Fruit fly (Drosophila melanogaster) whole organism, embryonic: ENCODE data around the gene ida.

Experiments
- B-H2 ChIP-seq: fragments of 200-800 bp; sonication (Bioruptor generic); optimal IDR thresholded peaks from 2 replicates; lab custom pipeline; 2018; ENCODE audit warnings: missing biosample characterization, mild to moderate bottlenecking, missing genetic modification characterization
- CG1024 ChIP-seq: fragments of 200-800 bp; sonication (Bioruptor generic); IDR thresholded peaks from 2 replicates; pipeline ENCODE4 v1.3.6; 2022; ENCODE audit warnings: missing biosample characterization, missing genetic modification characterization
- CG10543 ChIP-seq: fragments of 200-800 bp; sonication (Bioruptor generic); optimal IDR thresholded peaks from 3 replicates; lab custom pipeline; 2017; ENCODE audit warnings: missing biosample characterization, mild to moderate bottlenecking, missing genetic modification characterization, moderate library complexity
- CG12219 ChIP-seq: fragments of 200-800 bp; sonication (Bioruptor generic); optimal IDR thresholded peaks from 3 replicates; lab custom pipeline; 2018; ENCODE audit warnings: missing biosample characterization, mild to moderate bottlenecking, missing genetic modification characterization
- CG12659 ChIP-seq: fragments of 200-800 bp; sonication (Bioruptor generic); optimal IDR thresholded peaks from 3 replicates; lab custom pipeline; 2017; ENCODE audit warnings: mild to moderate bottlenecking, missing biosample characterization, missing genetic modification reagents, missing genetic modification characterization
- CG13894 ChIP-seq: fragments of 200-800 bp; sonication (Bioruptor generic); optimal IDR thresholded peaks from 3 replicates; lab custom pipeline; 2018; ENCODE audit warnings: missing biosample characterization, mild to moderate bottlenecking, missing genetic modification characterization, moderate library complexity
- CG15269 ChIP-seq: fragments of 200-800 bp; sonication (Bioruptor generic); optimal IDR thresholded peaks from 2 replicates; lab custom pipeline; 2018; ENCODE audit warnings: missing biosample characterization, mild to moderate bottlenecking, missing genetic modification characterization, moderate library complexity
- CG15696 ChIP-seq: fragments of 200-800 bp; sonication (Bioruptor generic); optimal IDR thresholded peaks from 2 replicates; lab custom pipeline; 2019; ENCODE audit warnings: missing biosample characterization, mild to moderate bottlenecking, missing genetic modification characterization, moderate library complexity
- CG31388 ChIP-seq: fragments of 200-800 bp; sonication (Bioruptor generic); optimal IDR thresholded peaks from 2 replicates; lab custom pipeline; 2016; ENCODE audit warnings: missing biosample characterization, missing genetic modification characterization
- CG3726 ChIP-seq: fragments of 200-800 bp; sonication (Bioruptor generic); IDR thresholded peaks from 3 replicates; pipeline ENCODE4, ENCODE4 v1.3.6; 2022; ENCODE audit warnings: missing biosample characterization, missing genetic modification characterization
- CG3847 ChIP-seq: fragments of 200-800 bp; sonication (Bioruptor generic); IDR thresholded peaks from 2 replicates; pipeline ENCODE4 v1.3.6; 2022; ENCODE audit warnings: missing biosample characterization, missing genetic modification characterization
- CG3995 ChIP-seq: fragments of 200-800 bp; sonication (Bioruptor generic); optimal IDR thresholded peaks from 3 replicates; lab custom pipeline; 2016; ENCODE audit warnings: missing biosample characterization, missing genetic modification characterization
- CG5245 ChIP-seq: fragments of 200-800 bp; sonication (Bioruptor generic); optimal IDR thresholded peaks from 3 replicates; lab custom pipeline; 2016; ENCODE audit warnings: missing biosample characterization, missing genetic modification characterization
- CG6175 ChIP-seq: fragments of 200-800 bp; sonication (Bioruptor generic); IDR thresholded peaks from 3 replicates; pipeline ENCODE4 v1.3.6; 2022; ENCODE audit warnings: missing biosample characterization, missing genetic modification characterization
- CG6854 ChIP-seq: fragments of 200-800 bp; sonication (Bioruptor generic); optimal IDR thresholded peaks from 3 replicates; lab custom pipeline; 2017; ENCODE audit warnings: missing biosample characterization, mild to moderate bottlenecking, missing genetic modification characterization
- CG7839 ChIP-seq: fragments of 200-800 bp; sonication (Bioruptor generic); optimal IDR thresholded peaks from 3 replicates; lab custom pipeline; 2018; ENCODE audit warnings: missing biosample characterization, mild to moderate bottlenecking, missing genetic modification characterization, moderate library complexity
- CG8290 ChIP-seq, 3 experiments: fragments of 200-800 bp; sonication (Bioruptor generic); optimal IDR thresholded peaks; 2 replicates each; lab custom pipeline; 2016 to 2019; ENCODE audit warnings: missing biosample characterization in 3 of 3, missing genetic modification characterization in 3 of 3, mild to moderate bottlenecking in 2 of 3, moderate library complexity in 1 of 3
- Dbx ChIP-seq: fragments of 200-800 bp; sonication (Bioruptor generic); IDR thresholded peaks from 3 replicates; pipeline ENCODE4 v1.3.6; 2022; ENCODE audit warnings: missing biosample characterization, missing genetic modification characterization
- Dll ChIP-seq: fragments of 200-800 bp; sonication (Bioruptor generic); IDR thresholded peaks from 4 replicates; pipeline ENCODE4 v1.3.6; 2022; ENCODE audit warnings: missing biosample characterization, missing genetic modification characterization; ENCODE audit not compliant: partially characterized antibody
- Dp ChIP-seq: fragments of 200-800 bp; sonication (Bioruptor generic); optimal IDR thresholded peaks from 2 replicates; lab custom pipeline; 2018; ENCODE audit warnings: missing biosample characterization, mild to moderate bottlenecking, missing genetic modification characterization, moderate library complexity
- E2f1 ChIP-seq: fragments of 200-800 bp; sonication (Bioruptor generic); IDR thresholded peaks from 2 replicates; pipeline ENCODE4 v1.3.6; 2022; ENCODE audit warnings: missing biosample characterization, missing genetic modification characterization
- Ets97D ChIP-seq: fragments of 200-800 bp; sonication (Bioruptor generic); optimal IDR thresholded peaks from 3 replicates; lab custom pipeline; 2016; ENCODE audit warnings: missing biosample characterization, missing genetic modification characterization
- Fer1 ChIP-seq: fragments of 200-800 bp; sonication (Bioruptor generic); optimal IDR thresholded peaks from 2 replicates; lab custom pipeline; 2017; ENCODE audit warnings: missing biosample characterization, mild to moderate bottlenecking, missing genetic modification characterization
- HLH3B ChIP-seq: fragments of 200-800 bp; sonication (Bioruptor generic); IDR thresholded peaks from 2 replicates; pipeline ENCODE4 v1.3.6; 2022; ENCODE audit warnings: missing biosample characterization, missing genetic modification characterization
- HmgZ ChIP-seq: fragments of 200-800 bp; sonication (Bioruptor generic); optimal IDR thresholded peaks from 2 replicates; lab custom pipeline; 2018; ENCODE audit warnings: missing biosample characterization, mild to moderate bottlenecking, missing genetic modification characterization
- Nf-YA ChIP-seq: fragments of 200-800 bp; sonication (Bioruptor generic); IDR thresholded peaks from 2 replicates; pipeline ENCODE4 v1.3.6; 2022; ENCODE audit warnings: missing biosample characterization, missing genetic modification characterization
- Oaz ChIP-seq: fragments of 200-800 bp; sonication (Bioruptor generic); IDR thresholded peaks from 2 replicates; pipeline ENCODE4 v1.3.6; 2022; ENCODE audit warnings: missing biosample characterization, missing genetic modification characterization
- bbx ChIP-seq: fragments of 200-800 bp; sonication (Bioruptor generic); IDR thresholded peaks from 2 replicates; pipeline ENCODE4 v1.3.6; 2022; ENCODE audit warnings: missing biosample characterization, missing genetic modification characterization; ENCODE audit not compliant: partially characterized antibody
- caup ChIP-seq: fragments of 200-800 bp; sonication (Bioruptor generic); optimal IDR thresholded peaks from 3 replicates; lab custom pipeline; 2017; ENCODE audit warnings: missing biosample characterization, mild to moderate bottlenecking, missing genetic modification characterization, moderate library complexity; ENCODE audit not compliant: severe bottlenecking
- chif ChIP-seq, 2 experiments: fragments of 200-800 bp; sonication (Bioruptor generic); optimal IDR thresholded peaks; 3 replicates each; lab custom pipeline; 2016; ENCODE audit warnings: missing biosample characterization in 2 of 2, missing genetic modification characterization in 2 of 2
- emc ChIP-seq: fragments of 200-800 bp; sonication (Bioruptor generic); optimal IDR thresholded peaks from 2 replicates; lab custom pipeline; 2016; ENCODE audit warnings: missing biosample characterization, missing genetic modification characterization
- fd3F ChIP-seq: fragments of 200-800 bp; sonication (Bioruptor generic); optimal IDR thresholded peaks from 2 replicates; lab custom pipeline; 2018; ENCODE audit warnings: missing biosample characterization, mild to moderate bottlenecking, missing genetic modification characterization, moderate library complexity
- gfzf ChIP-seq: fragments of 200-800 bp; sonication (Bioruptor generic); optimal IDR thresholded peaks from 2 replicates; lab custom pipeline; 2016; ENCODE audit warnings: missing biosample characterization, mild to moderate bottlenecking, missing genetic modification characterization, moderate library complexity
- lbe ChIP-seq: fragments of 200-800 bp; sonication (Bioruptor generic); optimal IDR thresholded peaks from 2 replicates; lab custom pipeline; 2016; ENCODE audit warnings: missing biosample characterization, mild to moderate bottlenecking, missing genetic modification characterization
- lov ChIP-seq, 2 experiments: fragments of 200-800 bp in 1 of 2; fragments of >200 bp in 1 of 2; sonication (Bioruptor generic) in 1 of 2; IDR thresholded peaks in 1 of 2; optimal IDR thresholded peaks in 1 of 2; 2 replicates in 1 of 2; 3 replicates in 1 of 2; pipeline versions ENCODE4 v1.3.6 to Lab custom; 2017 to 2022; ENCODE audit warnings: missing biosample characterization in 1 of 2, missing genetic modification characterization in 1 of 2
- mirr ChIP-seq: fragments of 200-800 bp; sonication (Bioruptor generic); optimal IDR thresholded peaks from 3 replicates; lab custom pipeline; 2018; ENCODE audit warnings: missing biosample characterization, mild to moderate bottlenecking, missing genetic modification characterization
- nerfin-1 ChIP-seq: fragments of 200-800 bp; sonication (Bioruptor generic); optimal IDR thresholded peaks from 3 replicates; lab custom pipeline; 2019; ENCODE audit warnings: missing biosample characterization, mild to moderate bottlenecking, missing genetic modification characterization, moderate library complexity
- peb ChIP-seq: fragments of 200-800 bp; sonication (Bioruptor generic); IDR thresholded peaks from 2 replicates; pipeline ENCODE4 v1.3.6; 2022; ENCODE audit warnings: missing biosample characterization, missing genetic modification characterization
- pfk ChIP-seq: fragments of 200-800 bp; sonication (Bioruptor generic); optimal IDR thresholded peaks from 2 replicates; lab custom pipeline; 2018; ENCODE audit warnings: missing biosample characterization, mild to moderate bottlenecking, missing genetic modification characterization, moderate library complexity
- pum ChIP-seq: fragments of 200-800 bp; sonication (Bioruptor generic); optimal IDR thresholded peaks from 2 replicates; lab custom pipeline; 2016; ENCODE audit warnings: missing biosample characterization, missing genetic modification characterization
- repo ChIP-seq: fragments of 200-800 bp; sonication (Bioruptor generic); optimal IDR thresholded peaks from 2 replicates; lab custom pipeline; 2016; ENCODE audit warnings: missing biosample characterization, missing genetic modification characterization
- slbo ChIP-seq: fragments of 200-800 bp; sonication (Bioruptor generic); IDR thresholded peaks from 2 replicates; pipeline ENCODE4 v1.3.6; 2022; ENCODE audit warnings: missing biosample characterization, missing genetic modification characterization
- slp2 ChIP-seq: fragments of 200-800 bp; sonication (Bioruptor generic); optimal IDR thresholded peaks from 2 replicates; lab custom pipeline; 2016; ENCODE audit warnings: missing biosample characterization, missing genetic modification characterization
- vfl ChIP-seq: fragments of 200-800 bp; sonication (Bioruptor generic); optimal IDR thresholded peaks from 2 replicates; lab custom pipeline; 2016; ENCODE audit warnings: missing biosample characterization, missing genetic modification characterization
- zfh2 ChIP-seq: fragments of 200-800 bp; sonication (Bioruptor generic); optimal IDR thresholded peaks from 2 replicates; lab custom pipeline; 2016; ENCODE audit warnings: missing biosample characterization, missing genetic modification characterization

The ida gene

DNA sequence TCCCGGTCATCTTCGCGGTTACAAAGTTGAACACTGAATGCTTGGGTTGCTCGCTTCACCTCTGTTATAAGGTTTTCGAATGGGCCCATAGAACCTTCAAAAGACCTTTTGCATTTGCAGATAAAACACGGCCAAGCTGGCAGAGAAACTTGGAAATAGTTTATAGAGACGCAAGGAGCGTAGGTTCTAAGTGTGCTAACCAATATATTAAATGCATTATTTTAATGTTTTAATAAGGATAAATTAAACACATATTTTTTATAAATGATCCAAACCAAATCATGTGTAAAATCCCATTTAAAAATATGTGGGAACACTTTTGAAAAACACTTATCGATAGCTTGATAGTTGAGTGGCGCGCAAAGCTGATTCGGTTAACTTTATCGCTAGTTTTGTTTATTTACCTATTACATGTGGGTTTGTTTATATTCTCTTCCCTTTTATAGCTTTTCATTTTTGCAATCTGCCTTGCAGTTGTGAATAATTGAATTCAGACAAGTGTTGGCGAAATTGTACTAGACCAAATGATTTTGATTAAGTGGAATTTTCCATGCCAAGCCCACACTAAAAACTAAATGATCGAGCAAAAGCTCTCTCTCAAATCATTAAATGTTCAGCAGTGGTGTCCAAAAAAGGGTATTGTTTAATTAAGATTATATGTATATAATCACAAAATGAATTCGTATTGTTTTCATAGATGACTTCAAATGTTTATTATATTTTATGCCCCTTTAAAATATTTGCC lies 35.1 kb downstream of the ida start, which contains the start of gene CG12766 (continued):
- TF ChIP-seq gfzf (peak; percentile 35), Ets97D (GFP tag; lab: Kevin White, UChicago) (no peak), pum (GFP tag; lab: Kevin White, UChicago) (no peak), peb (GFP tag; lab: Robert Waterston, UW) (peak; percentile 29; the same call in 1 of the 2 replicates), slbo (GFP tag; lab: Robert Waterston, UW) (peak; percentile 29; the same call in 1 of the 2 replicates), CG31388 (GFP tag; lab: Kevin White, UChicago) (no peak), bbx (GFP tag; lab: Robert Waterston, UW) (peak; percentile 70), repo (GFP tag; lab: Kevin White, UChicago) (no peak)
- TF ChIP-seq, all 482 proteins: peak for 71

DNA sequence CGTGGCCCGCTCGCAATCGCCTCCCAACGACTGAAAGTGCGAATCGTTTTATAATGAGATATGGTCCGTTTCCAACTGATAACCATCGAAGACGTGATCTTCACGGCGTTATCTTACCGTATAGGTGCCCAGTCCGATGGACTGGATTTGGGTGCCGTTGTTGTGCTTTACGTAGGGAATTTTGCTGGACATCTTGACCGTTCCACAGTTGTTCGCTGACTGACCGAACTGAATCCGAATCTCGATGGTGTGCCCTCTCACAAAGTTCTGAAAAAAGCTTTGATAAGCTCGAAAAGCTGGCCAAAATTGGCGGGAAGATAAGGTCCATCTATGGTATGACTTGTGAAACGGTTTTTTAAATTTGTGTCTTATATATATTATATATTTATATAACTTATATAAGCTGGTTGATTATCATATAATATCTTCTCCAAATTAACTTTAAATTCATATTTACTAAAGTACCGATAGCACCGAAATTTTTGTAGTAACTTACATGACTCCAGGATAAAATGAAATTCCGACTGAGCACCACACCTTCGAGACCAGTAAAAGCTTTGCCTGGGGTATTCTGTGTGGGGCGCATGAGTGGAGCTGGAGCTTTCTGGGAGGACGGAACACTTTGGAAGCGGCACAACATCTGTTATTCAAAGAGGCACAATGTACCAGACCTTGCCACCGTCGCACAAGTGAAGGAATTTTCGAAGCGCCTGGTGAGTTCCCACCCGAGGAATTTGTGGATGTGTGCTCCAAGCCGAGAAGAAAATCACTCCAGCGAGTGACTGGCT lies 37.3 kb downstream of the ida start, which contains the start of the genes CG10863 and CG14982:
CG10863 (minus strand) TSS at position 225 of the 788 bp plus-strand sequence.
CG14982 (plus strand) TSS at position 470 of the 788 bp plus-strand sequence.
- no peak for TF ChIP-seq Dll (GFP tag; lab: Robert Waterston, UW)
- peak; percentile 74 for TF ChIP-seq CG10543 (GFP tag; lab: Kevin White, UChicago)
- no peak for TF ChIP-seq CG8290 (GFP tag; optimal IDR thresholded peaks at IDR 0.05; lab: Kevin White, UChicago)
- peak in 1 of 2 experiments; percentile 66 for TF ChIP-seq CG8290 (tag; optimal IDR thresholded peaks at IDR 0.05; lab: Kevin White, UChicago)
- peak; percentile 67 for TF ChIP-seq Dp
- no peak for TF ChIP-seq Oaz (GFP tag; lab: Robert Waterston, UW)
- TF ChIP-seq CG15696 (tag; lab: Kevin White, UChicago): no peak
- no peak for TF ChIP-seq CG3995
- TF ChIP-seq Nf-YA (GFP tag; lab: Robert Waterston, UW): no peak
- peak; percentile 29 for TF ChIP-seq mirr (GFP tag; lab: Kevin White, UChicago)
- TF ChIP-seq chif (GFP tag; optimal IDR thresholded peaks at IDR 0.05; lab: Kevin White, UChicago): no peak
- peak; percentile 85 for TF ChIP-seq pfk (GFP tag; lab: Kevin White, UChicago)
- peak; percentile 8 for TF ChIP-seq lbe (GFP tag; lab: Kevin White, UChicago)
- TF ChIP-seq E2f1 (GFP tag; lab: Robert Waterston, UW): peak; percentile 44; the same call in 1 of the 2 replicates
- peak; percentile 0 for TF ChIP-seq CG13894 (tag; lab: Kevin White, UChicago)
- TF ChIP-seq CG3847 (GFP tag; lab: Robert Waterston, UW): no peak
- TF ChIP-seq slp2 (GFP tag; lab: Kevin White, UChicago): no peak
- TF ChIP-seq emc (GFP tag; lab: Kevin White, UChicago): no peak
- TF ChIP-seq nerfin-1 (tag; lab: Kevin White, UChicago): peak; percentile 62
- TF ChIP-seq Fer1: peak; percentile 29
- TF ChIP-seq B-H2: peak; percentile 35
- TF ChIP-seq CG3726 (GFP tag; lab: Robert Waterston, UW): 0 out of 3 replicates have a peak, but pooled peaks have one; percentile 9
- TF ChIP-seq Dbx: peak; percentile 54; the same call in 1 of the 3 replicates
- TF ChIP-seq CG15269 (tag; lab: Kevin White, UChicago): peak; percentile 28
- TF ChIP-seq vfl: no peak
- peak; percentile 9 for TF ChIP-seq caup
- TF ChIP-seq CG6854 (GFP tag; lab: Kevin White, UChicago): peak; percentile 5
- peak; percentile 3 for TF ChIP-seq CG12659 (GFP tag; lab: Kevin White, UChicago)
- peak; percentile 64 for TF ChIP-seq HmgZ
- TF ChIP-seq HLH3B (GFP tag; lab: Robert Waterston, UW): no peak
- TF ChIP-seq CG12219: no peak
- no peak for TF ChIP-seq CG6175
- no peak for TF ChIP-seq CG5245
- TF ChIP-seq lov (optimal IDR thresholded peaks at IDR 0.05; lab: Kevin White, UChicago): no peak
- TF ChIP-seq lov (GFP tag; IDR thresholded peaks at IDR 0.05; lab: Robert Waterston, UW): no peak
- TF ChIP-seq fd3F (GFP tag; lab: Kevin White, UChicago): no peak
- no peak for TF ChIP-seq CG1024
- TF ChIP-seq CG7839 (tag; lab: Kevin White, UChicago): no peak
- TF ChIP-seq zfh2 (GFP tag; lab: Kevin White, UChicago): no peak
